Fruit fly (Drosophila melanogaster) whole organism, adult: ENCODE data around the gene CG31689.
A peak's percentile ranks its signal among the peaks of the same experiment; 100 is the strongest.

Experiments
- CG11617 ChIP-seq: fragments of 200-800 bp; sonication (Bioruptor generic); optimal IDR thresholded peaks from 2 replicates; lab custom pipeline; 2017; ENCODE audit warnings: mild to moderate bottlenecking, missing biosample characterization, missing genetic modification reagents, missing genetic modification characterization
- CG12768 ChIP-seq: fragments of 200-800 bp; sonication (Bioruptor generic); optimal IDR thresholded peaks from 2 replicates; lab custom pipeline; 2017; ENCODE audit warnings: missing biosample characterization, missing genetic modification characterization, mild to moderate bottlenecking, moderate library complexity, missing genetic modification reagents
- CG14711 ChIP-seq: fragments of 200-800 bp; sonication (Bioruptor generic); optimal IDR thresholded peaks from 2 replicates; lab custom pipeline; 2018; ENCODE audit warnings: missing biosample characterization, mild to moderate bottlenecking, missing genetic modification characterization, moderate library complexity
- CG1620 ChIP-seq: fragments of 200-800 bp; sonication (Bioruptor generic); optimal IDR thresholded peaks from 2 replicates; lab custom pipeline; 2016; ENCODE audit warnings: missing biosample characterization, missing genetic modification characterization
- CG33017 ChIP-seq: fragments of 200-800 bp; sonication (Bioruptor generic); optimal IDR thresholded peaks from 2 replicates; lab custom pipeline; 2018; ENCODE audit warnings: missing biosample characterization, mild to moderate bottlenecking, missing genetic modification characterization, moderate library complexity
- CG5204 ChIP-seq: fragments of 200-800 bp; sonication (Bioruptor generic); optimal IDR thresholded peaks from 2 replicates; lab custom pipeline; 2016; ENCODE audit warnings: missing biosample characterization, missing genetic modification characterization
- CG7045 ChIP-seq: fragments of 200-800 bp; sonication (Bioruptor generic); optimal IDR thresholded peaks from 2 replicates; lab custom pipeline; 2017; ENCODE audit warnings: missing biosample characterization, mild to moderate bottlenecking, missing genetic modification characterization
- CG7101 ChIP-seq: fragments of 200-800 bp; sonication (Bioruptor generic); optimal IDR thresholded peaks from 2 replicates; lab custom pipeline; 2018; ENCODE audit warnings: missing biosample characterization, mild to moderate bottlenecking, missing genetic modification characterization, moderate library complexity
- Clk ChIP-seq: fragments of 200-800 bp; sonication (Bioruptor generic); optimal IDR thresholded peaks from 2 replicates; lab custom pipeline; 2017; ENCODE audit warnings: missing biosample characterization, missing genetic modification characterization
- Crg-1 ChIP-seq: fragments of 200-800 bp; sonication (Bioruptor generic); optimal IDR thresholded peaks from 2 replicates; lab custom pipeline; 2016; ENCODE audit warnings: missing biosample characterization, missing genetic modification characterization
- Hr96 ChIP-seq: fragments of 200-800 bp; sonication (Bioruptor generic); optimal IDR thresholded peaks from 2 replicates; lab custom pipeline; 2016; ENCODE audit warnings: missing biosample characterization, missing genetic modification characterization
- Mnt ChIP-seq: fragments of 200-800 bp; sonication (Bioruptor generic); optimal IDR thresholded peaks from 2 replicates; lab custom pipeline; 2016; ENCODE audit warnings: missing biosample characterization, mild to moderate bottlenecking, missing genetic modification characterization
- bab1 ChIP-seq: fragments of 200-800 bp; sonication (Bioruptor generic); optimal IDR thresholded peaks from 3 replicates; lab custom pipeline; 2019; ENCODE audit warnings: missing biosample characterization, mild to moderate bottlenecking, missing genetic modification characterization, moderate library complexity
- cic ChIP-seq: fragments of 200-800 bp; sonication (Bioruptor generic); optimal IDR thresholded peaks from 2 replicates; lab custom pipeline; 2017; ENCODE audit warnings: missing biosample characterization, mild to moderate bottlenecking, missing genetic modification characterization, moderate library complexity
- cnc ChIP-seq, 2 experiments: fragments of >200 bp; optimal IDR thresholded peaks; 2 replicates each; lab custom pipeline; 2017
- kay ChIP-seq: fragments of 200-800 bp; sonication (Bioruptor generic); peaks from one replicate; lab custom pipeline; 2016; ENCODE audit warnings: missing biosample characterization, missing genetic modification characterization, borderline replicate concordance
- ovo ChIP-seq: fragments of 200-800 bp; sonication (Bioruptor generic); optimal IDR thresholded peaks from 2 replicates; lab custom pipeline; 2016; ENCODE audit warnings: missing biosample characterization, missing genetic modification characterization
- pad ChIP-seq: fragments of 200-800 bp; sonication (Bioruptor generic); optimal IDR thresholded peaks from 3 replicates; lab custom pipeline; 2017; ENCODE audit warnings: missing biosample characterization, missing genetic modification characterization, mild to moderate bottlenecking, moderate library complexity, missing genetic modification reagents
- tj ChIP-seq: fragments of 200-800 bp; sonication (Bioruptor generic); optimal IDR thresholded peaks from 3 replicates; lab custom pipeline; 2017; ENCODE audit warnings: missing biosample characterization, mild to moderate bottlenecking, missing genetic modification characterization, moderate library complexity
- toe ChIP-seq: fragments of 200-800 bp; sonication (Bioruptor generic); optimal IDR thresholded peaks from 2 replicates; lab custom pipeline; 2016; ENCODE audit warnings: missing biosample characterization, missing genetic modification characterization

The CG31689 gene

dm6 chr2L:2752460-2753411 is 27.3 kb downstream of the CG31689 start, which contains the start of gene Pgk:
Gene Pgk, minus strand, starts transcription at chr2L:2753068.
- TF ChIP-seq CG12768 (GFP tag; lab: Kevin White, UChicago) (peak; percentile 89), CG33017 (tag; lab: Kevin White, UChicago) (peak; percentile 90), toe (GFP tag; lab: Kevin White, UChicago) (no peak), CG11617 (GFP tag; lab: Kevin White, UChicago) (peak; percentile 79), Clk (no peak), ovo (GFP tag; lab: Kevin White, UChicago) (peak; percentile 70), tj (GFP tag; lab: Kevin White, UChicago) (peak; percentile 45), CG7045 (GFP tag; lab: Kevin White, UChicago) (peak; percentile 75), bab1 (GFP tag; lab: Kevin White, UChicago) (peak; percentile 73), pad (GFP tag; lab: Kevin White, UChicago) (peak; percentile 4), CG14711 (tag; lab: Kevin White, UChicago) (peak; percentile 71), Crg-1 (peak; percentile 51), cic (GFP tag; lab: Kevin White, UChicago) (peak; percentile 82), kay (GFP tag; lab: Kevin White, UChicago) (peak; percentile 62), cnc (optimal IDR thresholded peaks at IDR 0.05; lab: Kevin White, UChicago) (no peak), Hr96 (GFP tag; lab: Kevin White, UChicago) (peak; percentile 83), CG5204 (GFP tag; lab: Kevin White, UChicago) (peak; percentile 85), Mnt (GFP tag; lab: Kevin White, UChicago) (peak; percentile 78), CG1620 (GFP tag; lab: Kevin White, UChicago) (peak; percentile 49), CG7101 (tag; lab: Kevin White, UChicago) (peak; percentile 82)

dm6 chr2L:2753789-2754436 is 28.4 kb downstream of the CG31689 start:
- TF ChIP-seq CG12768 (GFP tag; lab: Kevin White, UChicago) (no peak), Hr96 (GFP tag; lab: Kevin White, UChicago) (no peak), pad (GFP tag; lab: Kevin White, UChicago) (no peak), CG7045 (GFP tag; lab: Kevin White, UChicago) (no peak), cic (GFP tag; lab: Kevin White, UChicago) (peak; percentile 79), CG1620 (GFP tag; lab: Kevin White, UChicago) (no peak), CG11617 (GFP tag; lab: Kevin White, UChicago) (no peak), CG7101 (tag; lab: Kevin White, UChicago) (no peak), Mnt (GFP tag; lab: Kevin White, UChicago) (no peak), kay (GFP tag; lab: Kevin White, UChicago) (no peak), CG14711 (tag; lab: Kevin White, UChicago) (no peak), bab1 (GFP tag; lab: Kevin White, UChicago) (no peak), toe (GFP tag; lab: Kevin White, UChicago) (no peak), tj (GFP tag; lab: Kevin White, UChicago) (peak; percentile 61), Crg-1 (no peak), ovo (GFP tag; lab: Kevin White, UChicago) (peak; percentile 21)

- no peak for TF ChIP-seq CG1620 (GFP tag; lab: Kevin White, UChicago)
- no peak for TF ChIP-seq cnc (optimal IDR thresholded peaks at IDR 0.05; lab: Kevin White, UChicago)
- peak; percentile 77 for TF ChIP-seq CG14711 (tag; lab: Kevin White, UChicago)
- peak; percentile 79 for TF ChIP-seq Hr96 (GFP tag; lab: Kevin White, UChicago)
- TF ChIP-seq kay (GFP tag; lab: Kevin White, UChicago): peak; percentile 93
- no peak for TF ChIP-seq cic (GFP tag; lab: Kevin White, UChicago)
- TF ChIP-seq CG7045 (GFP tag; lab: Kevin White, UChicago): peak; percentile 92
- TF ChIP-seq CG11617 (GFP tag; lab: Kevin White, UChicago): peak; percentile 88
- peak; percentile 66 for TF ChIP-seq pad (GFP tag; lab: Kevin White, UChicago)
- peak; percentile 90 for TF ChIP-seq CG33017 (tag; lab: Kevin White, UChicago)
- peak; percentile 3 for TF ChIP-seq tj (GFP tag; lab: Kevin White, UChicago)
- TF ChIP-seq Clk: peak; percentile 77
- peak; percentile 82 for TF ChIP-seq CG7101 (tag; lab: Kevin White, UChicago)
- TF ChIP-seq Crg-1: peak; percentile 41
- TF ChIP-seq CG5204 (GFP tag; lab: Kevin White, UChicago): no peak
- TF ChIP-seq Mnt (GFP tag; lab: Kevin White, UChicago): peak; percentile 56
- TF ChIP-seq toe (GFP tag; lab: Kevin White, UChicago): peak; percentile 70
- peak; percentile 42 for TF ChIP-seq bab1 (GFP tag; lab: Kevin White, UChicago)
- peak; percentile 34 for TF ChIP-seq ovo (GFP tag; lab: Kevin White, UChicago)
- TF ChIP-seq CG12768 (GFP tag; lab: Kevin White, UChicago): peak; percentile 89
Measured at dm6 chr2L:2754437-2755322, 29.2 kb downstream of the CG31689 start.

dm6 chr2L:2755323-2755695 is 29.8 kb downstream of the CG31689 start:
- TF ChIP-seq cnc (optimal IDR thresholded peaks at IDR 0.05; lab: Kevin White, UChicago) (no peak), tj (GFP tag; lab: Kevin White, UChicago) (no peak), cic (GFP tag; lab: Kevin White, UChicago) (peak; percentile 93), Mnt (GFP tag; lab: Kevin White, UChicago) (peak; percentile 76)
